Worm (Caenorhabditis elegans): ENCODE measurements around the gene F47C12.13.

DNA sequence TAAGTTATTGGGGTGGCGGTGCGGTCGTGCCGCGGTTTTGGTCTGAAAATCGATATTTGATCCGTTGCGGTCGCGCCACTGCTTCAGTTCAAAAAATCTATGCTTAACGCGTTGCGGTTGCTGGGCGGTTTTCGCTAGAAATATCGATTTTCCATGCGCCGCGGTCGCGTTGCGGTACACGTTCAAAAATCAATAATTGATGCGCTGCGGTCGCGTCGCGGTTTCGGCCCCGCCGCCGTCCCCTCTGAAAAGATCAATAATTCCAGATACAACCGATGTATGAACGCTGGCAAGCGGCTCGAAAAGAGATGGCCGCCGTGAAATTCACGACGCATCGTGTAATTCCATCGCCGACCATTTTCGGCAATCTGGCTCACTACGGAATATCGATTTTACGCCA lies 46.8 kb upstream of the F47C12.13 start:
- no peak for TF ChIP-seq skn-1 (tag; optimal IDR thresholded peaks at IDR 0.05)
- TF ChIP-seq lin-13 (GFP tag; optimal IDR thresholded peaks at IDR 0.05), result no peak
- TF ChIP-seq elt-3 (tag; optimal IDR thresholded peaks at IDR 0.05), result no peak
- no peak for TF ChIP-seq nhr-20 (tag; optimal IDR thresholded peaks at IDR 0.05)
- TF ChIP-seq snpc-4 (tag; optimal IDR thresholded peaks at IDR 0.05), result no peak
- TF ChIP-seq nhr-11 (tag; optimal IDR thresholded peaks at IDR 0.05), result no peak
- no peak for TF ChIP-seq ceh-82 (tag; optimal IDR thresholded peaks at IDR 0.05)
- TF ChIP-seq ama-1 (optimal IDR thresholded peaks at IDR 0.05), result no peak
- no peak for TF ChIP-seq lsy-2 (tag; optimal IDR thresholded peaks at IDR 0.05)
- no peak for TF ChIP-seq lin-15B (tag; optimal IDR thresholded peaks at IDR 0.05)
- no peak for TF ChIP-seq elt-2 (tag; optimal IDR thresholded peaks at IDR 0.05)

All from whole organism, L1 larva.